Fruit fly (Drosophila melanogaster) whole organism, embryonic: ENCODE measurements around the gene CG3277.

ENCODE experiments used
- Bgb ChIP-seq: fragments of 200-800 bp; sonication (Bioruptor generic); IDR thresholded peaks from 2 replicates; pipeline ENCODE4 v1.3.6; 2022; ENCODE audit warnings: missing biosample characterization, missing genetic modification characterization; ENCODE audit not compliant: partially characterized antibody
- Blimp-1 ChIP-seq: fragments of 200-800 bp; sonication (Bioruptor generic); optimal IDR thresholded peaks from 3 replicates; lab custom pipeline; 2018; ENCODE audit warnings: missing biosample characterization, missing genetic modification characterization, mild to moderate bottlenecking, moderate library complexity, missing genetic modification reagents
- CG10321 ChIP-seq: fragments of 200-800 bp; sonication (Bioruptor generic); IDR thresholded peaks from 2 replicates; pipeline ENCODE4 v1.3.6; 2022; ENCODE audit warnings: missing biosample characterization, missing genetic modification characterization
- CG10565 ChIP-seq: fragments of 200-800 bp; sonication (Bioruptor generic); optimal IDR thresholded peaks from 3 replicates; lab custom pipeline; 2016; ENCODE audit warnings: missing biosample characterization, mild to moderate bottlenecking, missing genetic modification characterization
- CG11247 ChIP-seq: fragments of 200-800 bp; sonication (Bioruptor generic); IDR thresholded peaks from 2 replicates; pipeline ENCODE4 v1.3.6; 2022; ENCODE audit warnings: missing biosample characterization, missing genetic modification characterization
- CG11695 ChIP-seq: fragments of 200-800 bp; sonication (Bioruptor generic); IDR thresholded peaks from 3 replicates; pipeline ENCODE4 v1.3.6; 2022; ENCODE audit warnings: missing biosample characterization, missing genetic modification characterization
- CG1529 ChIP-seq: fragments of 200-800 bp; sonication (Bioruptor generic); optimal IDR thresholded peaks from 3 replicates; lab custom pipeline; 2018; ENCODE audit warnings: missing biosample characterization, missing genetic modification characterization
- CG18262 ChIP-seq: fragments of 200-800 bp; optimal IDR thresholded peaks from 3 replicates; lab custom pipeline; 2019; ENCODE audit warnings: missing biosample characterization, mild to moderate bottlenecking, missing genetic modification characterization, moderate library complexity
- CG5953 ChIP-seq: fragments of 200-800 bp; sonication (Bioruptor generic); IDR thresholded peaks from 2 replicates; pipeline ENCODE4 v1.3.6; 2022; ENCODE audit warnings: missing biosample characterization, missing genetic modification characterization
- CG6654 ChIP-seq: fragments of 200-800 bp; sonication (Bioruptor generic); optimal IDR thresholded peaks from 2 replicates; lab custom pipeline; 2017; ENCODE audit warnings: missing biosample characterization, mild to moderate bottlenecking, missing genetic modification characterization
- CG6791 ChIP-seq: fragments of 200-800 bp; sonication (Bioruptor generic); IDR thresholded peaks from 3 replicates; pipeline ENCODE4 v1.3.6; 2022; ENCODE audit warnings: missing biosample characterization, missing genetic modification characterization; ENCODE audit not compliant: partially characterized antibody
- CG9609 ChIP-seq: fragments of 200-800 bp; sonication (Bioruptor generic); optimal IDR thresholded peaks from 3 replicates; lab custom pipeline; 2016; ENCODE audit warnings: missing biosample characterization, missing genetic modification characterization
- Dad ChIP-seq: fragments of 200-800 bp; sonication (Bioruptor generic); optimal IDR thresholded peaks from 3 replicates; lab custom pipeline; 2016; ENCODE audit warnings: missing biosample characterization, missing genetic modification characterization
- Dip3 ChIP-seq: fragments of 200-800 bp; sonication (Bioruptor generic); optimal IDR thresholded peaks from 3 replicates; lab custom pipeline; 2016; ENCODE audit warnings: missing biosample characterization, missing genetic modification characterization
- Dll ChIP-seq: fragments of 200-800 bp; sonication (Bioruptor generic); IDR thresholded peaks from 4 replicates; pipeline ENCODE4 v1.3.6; 2022; ENCODE audit warnings: missing biosample characterization, missing genetic modification characterization; ENCODE audit not compliant: partially characterized antibody
- Doc2 ChIP-seq: fragments of 200-800 bp; sonication (Bioruptor generic); IDR thresholded peaks from 2 replicates; pipeline ENCODE4 v1.3.6; 2022; ENCODE audit warnings: missing biosample characterization, missing genetic modification characterization
- Ets97D ChIP-seq: fragments of 200-800 bp; sonication (Bioruptor generic); optimal IDR thresholded peaks from 3 replicates; lab custom pipeline; 2016; ENCODE audit warnings: missing biosample characterization, missing genetic modification characterization
- Fer1 ChIP-seq: fragments of 200-800 bp; sonication (Bioruptor generic); optimal IDR thresholded peaks from 2 replicates; lab custom pipeline; 2017; ENCODE audit warnings: missing biosample characterization, mild to moderate bottlenecking, missing genetic modification characterization
- HLH4C ChIP-seq: fragments of 200-800 bp; sonication (Bioruptor generic); IDR thresholded peaks from 3 replicates; pipeline ENCODE4 v1.3.6; 2022; ENCODE audit warnings: missing biosample characterization, missing genetic modification characterization; ENCODE audit not compliant: partially characterized antibody
- HLH54F ChIP-seq: fragments of 200-800 bp; sonication (Bioruptor generic); optimal IDR thresholded peaks from 3 replicates; lab custom pipeline; 2016; ENCODE audit warnings: missing biosample characterization, missing genetic modification characterization
- Hand ChIP-seq: fragments of 200-800 bp; sonication (Bioruptor generic); optimal IDR thresholded peaks from 2 replicates; lab custom pipeline; 2017; ENCODE audit warnings: mild to moderate bottlenecking, missing biosample characterization, missing genetic modification reagents, missing genetic modification characterization
- Lhr ChIP-seq: fragments of 200-800 bp; sonication (Bioruptor generic); optimal IDR thresholded peaks from 3 replicates; lab custom pipeline; 2017; ENCODE audit warnings: mild to moderate bottlenecking, missing biosample characterization, missing genetic modification reagents, missing genetic modification characterization
- MTF-1 ChIP-seq: fragments of 200-800 bp; sonication (Bioruptor generic); optimal IDR thresholded peaks from 2 replicates; lab custom pipeline; 2018; ENCODE audit warnings: missing biosample characterization, mild to moderate bottlenecking, missing genetic modification characterization, borderline replicate concordance
- Optix ChIP-seq: fragments of 200-800 bp; sonication (Bioruptor generic); IDR thresholded peaks from 3 replicates; pipeline ENCODE4 v1.3.6; 2022; ENCODE audit warnings: missing biosample characterization, missing genetic modification characterization
- Stat92E ChIP-seq, 3 experiments: fragments of >200 bp in 2 of 3; fragments of 200-800 bp in 1 of 3; sonication (Bioruptor generic) in 1 of 3; optimal IDR thresholded peaks; 2 replicates each; lab custom pipeline; 2017 to 2019; ENCODE audit warnings: missing biosample characterization in 3 of 3, missing genetic modification characterization in 3 of 3, mild to moderate bottlenecking in 1 of 3, moderate library complexity in 1 of 3
- ac ChIP-seq: fragments of 200-800 bp; sonication (Bioruptor generic); optimal IDR thresholded peaks from 3 replicates; lab custom pipeline; 2017; ENCODE audit warnings: missing biosample characterization, mild to moderate bottlenecking, missing genetic modification characterization
- ase ChIP-seq: fragments of 200-800 bp; sonication (Bioruptor generic); IDR thresholded peaks from 3 replicates; pipeline ENCODE4 v1.3.6; 2022; ENCODE audit warnings: missing biosample characterization, missing genetic modification characterization
- ash1 ChIP-seq: fragments of 200-800 bp; sonication (Bioruptor generic); optimal IDR thresholded peaks from 2 replicates; lab custom pipeline; 2018; ENCODE audit warnings: missing biosample characterization, mild to moderate bottlenecking, missing genetic modification characterization
- bigmax ChIP-seq: fragments of 200-800 bp; sonication (Bioruptor generic); optimal IDR thresholded peaks from 2 replicates; lab custom pipeline; 2018; ENCODE audit warnings: missing biosample characterization, mild to moderate bottlenecking, missing genetic modification characterization
- cas ChIP-seq: fragments of 200-800 bp; sonication (Bioruptor generic); IDR thresholded peaks from 2 replicates; pipeline ENCODE4 v1.3.6; 2022; ENCODE audit warnings: missing biosample characterization, missing genetic modification characterization
- da ChIP-seq: fragments of 200-800 bp; sonication (Bioruptor generic); optimal IDR thresholded peaks from 2 replicates; lab custom pipeline; 2016; ENCODE audit warnings: missing biosample characterization, missing genetic modification characterization
- disco-r ChIP-seq: fragments of 200-800 bp; sonication (Bioruptor generic); optimal IDR thresholded peaks from 2 replicates; lab custom pipeline; 2016; ENCODE audit warnings: missing biosample characterization, missing genetic modification characterization
- ems ChIP-seq: fragments of 200-800 bp; sonication (Bioruptor generic); optimal IDR thresholded peaks from 3 replicates; lab custom pipeline; 2016; ENCODE audit warnings: missing biosample characterization, missing genetic modification characterization
- exex ChIP-seq: fragments of 200-800 bp; sonication (Bioruptor generic); optimal IDR thresholded peaks from 4 replicates; lab custom pipeline; 2018; ENCODE audit warnings: missing biosample characterization, mild to moderate bottlenecking, missing genetic modification characterization, moderate library complexity
- fd3F ChIP-seq: fragments of 200-800 bp; sonication (Bioruptor generic); optimal IDR thresholded peaks from 2 replicates; lab custom pipeline; 2018; ENCODE audit warnings: missing biosample characterization, mild to moderate bottlenecking, missing genetic modification characterization, moderate library complexity
- gro ChIP-seq: fragments of 200-800 bp; sonication (Bioruptor generic); optimal IDR thresholded peaks from 2 replicates; lab custom pipeline; 2016; ENCODE audit warnings: missing biosample characterization, missing genetic modification characterization
- gt ChIP-seq: fragments of 200-800 bp; sonication (Bioruptor generic); IDR thresholded peaks from 2 replicates; pipeline ENCODE4 v1.3.6; 2022; ENCODE audit warnings: missing biosample characterization, missing genetic modification characterization
- inv ChIP-seq: fragments of 200-800 bp; sonication (Bioruptor generic); IDR thresholded peaks from 2 replicates; pipeline ENCODE4 v1.3.6; 2022; ENCODE audit warnings: missing biosample characterization, missing genetic modification characterization; ENCODE audit not compliant: partially characterized antibody
- jumu ChIP-seq: fragments of 200-800 bp; sonication (Bioruptor generic); optimal IDR thresholded peaks from 3 replicates; lab custom pipeline; 2016; ENCODE audit warnings: missing biosample characterization, missing genetic modification characterization
- kay ChIP-seq: fragments of 200-800 bp; sonication (Bioruptor generic); optimal IDR thresholded peaks from 2 replicates; lab custom pipeline; 2016; ENCODE audit warnings: missing biosample characterization, missing genetic modification characterization
- lmd ChIP-seq: fragments of 200-800 bp; sonication (Bioruptor generic); IDR thresholded peaks from 2 replicates; pipeline ENCODE4 v1.3.6; 2022; ENCODE audit warnings: missing biosample characterization, missing genetic modification characterization
- mld ChIP-seq: fragments of 200-800 bp; sonication (Bioruptor generic); IDR thresholded peaks from 3 replicates; pipeline ENCODE4 v1.3.6; 2022; ENCODE audit warnings: missing biosample characterization, missing genetic modification characterization; ENCODE audit not compliant: partially characterized antibody
- pho ChIP-seq: fragments of 200-800 bp; sonication (Bioruptor generic); optimal IDR thresholded peaks from 2 replicates; lab custom pipeline; 2016; ENCODE audit warnings: missing biosample characterization, missing genetic modification characterization
- pita ChIP-seq: fragments of 200-800 bp; sonication (Bioruptor generic); optimal IDR thresholded peaks from 2 replicates; lab custom pipeline; 2017; ENCODE audit warnings: missing biosample characterization, mild to moderate bottlenecking, missing genetic modification characterization
- sc ChIP-seq, 3 experiments: fragments of >200 bp in 2 of 3; fragments of 200-800 bp in 1 of 3; sonication (Bioruptor generic) in 1 of 3; optimal IDR thresholded peaks; 2 replicates in 2 of 3; 3 replicates in 1 of 3; lab custom pipeline; 2017; ENCODE audit warnings: mild to moderate bottlenecking in 1 of 3, missing biosample characterization in 1 of 3, missing genetic modification characterization in 1 of 3, missing genetic modification reagents in 1 of 3
- sim ChIP-seq: fragments of 200-800 bp; sonication (Bioruptor generic); IDR thresholded peaks from 2 replicates; pipeline ENCODE4 v1.3.6; 2022; ENCODE audit warnings: missing biosample characterization, missing genetic modification characterization
- unpg ChIP-seq: fragments of 200-800 bp; sonication (Bioruptor generic); optimal IDR thresholded peaks from 3 replicates; lab custom pipeline; 2018; ENCODE audit warnings: missing biosample characterization, mild to moderate bottlenecking, missing genetic modification characterization, moderate library complexity
- zfh2 ChIP-seq: fragments of 200-800 bp; sonication (Bioruptor generic); optimal IDR thresholded peaks from 2 replicates; lab custom pipeline; 2016; ENCODE audit warnings: missing biosample characterization, missing genetic modification characterization

CG3277 gene

dm6 chr2L:3301755-3302499 is 2.0 kb upstream of the CG3277 start (continued):
- peak; percentile 99 for TF ChIP-seq MTF-1 (GFP tag; lab: Kevin White, UChicago)
- TF ChIP-seq kay: peak; percentile 99
- TF ChIP-seq Ets97D: peak; percentile 97
- TF ChIP-seq sc (optimal IDR thresholded peaks at IDR 0.05; lab: Kevin White, UChicago): no peak
- peak; percentile 99 for TF ChIP-seq sc (GFP tag; optimal IDR thresholded peaks at IDR 0.05; lab: Kevin White, UChicago)
- TF ChIP-seq exex (tag; lab: Kevin White, UChicago): peak; percentile 98
- peak; percentile 99 for TF ChIP-seq ac
- peak; percentile 97 for TF ChIP-seq Doc2 (GFP tag; lab: Robert Waterston, UW)
- peak; percentile 99 for TF ChIP-seq CG11247
- TF ChIP-seq Bgb (GFP tag; lab: Robert Waterston, UW): no peak
- TF ChIP-seq ems (GFP tag; lab: Kevin White, UChicago): peak; percentile 100
- TF ChIP-seq lmd (GFP tag; lab: Robert Waterston, UW): peak; percentile 100
- peak in 1 of 3 experiments; percentile 99 for TF ChIP-seq Stat92E (GFP tag; optimal IDR thresholded peaks at IDR 0.05; lab: Kevin White, UChicago)
- TF ChIP-seq Lhr (GFP tag; lab: Kevin White, UChicago): peak; percentile 99
- TF ChIP-seq Dll: 0 out of 4 replicates have a peak, but pooled peaks have one; percentile 16
- TF ChIP-seq Fer1 (GFP tag; lab: Kevin White, UChicago): peak; percentile 100
- TF ChIP-seq unpg: peak; percentile 100
- peak; percentile 88 for TF ChIP-seq CG10321 (GFP tag; lab: Robert Waterston, UW)
- TF ChIP-seq Optix (GFP tag; lab: Robert Waterston, UW): peak; percentile 99
- TF ChIP-seq CG18262 (tag; lab: Kevin White, UChicago): peak; percentile 99
- TF ChIP-seq Dip3: peak; percentile 100
- peak; percentile 98 for TF ChIP-seq gt (GFP tag; lab: Robert Waterston, UW)
- TF ChIP-seq Dad (GFP tag; lab: Kevin White, UChicago): peak; percentile 100
- TF ChIP-seq HLH4C (GFP tag; lab: Robert Waterston, UW): 0 out of 3 replicates have a peak, but pooled peaks have one; percentile 33
- peak; percentile 85 for TF ChIP-seq bigmax
- peak; percentile 100 for TF ChIP-seq CG9609 (GFP tag; lab: Kevin White, UChicago)
- TF ChIP-seq zfh2 (GFP tag; lab: Kevin White, UChicago): peak; percentile 100
- no peak for TF ChIP-seq pita (GFP tag; lab: Kevin White, UChicago)
- TF ChIP-seq da (GFP tag; lab: Kevin White, UChicago): peak; percentile 99
- TF ChIP-seq Blimp-1 (GFP tag; lab: Kevin White, UChicago): peak; percentile 99
- TF ChIP-seq jumu (GFP tag; lab: Kevin White, UChicago): peak; percentile 100
- peak; percentile 100 for TF ChIP-seq HLH54F (GFP tag; lab: Kevin White, UChicago)
- peak; percentile 100 for TF ChIP-seq Hand (GFP tag; lab: Kevin White, UChicago)
- TF ChIP-seq CG6654 (GFP tag; lab: Kevin White, UChicago): peak; percentile 96
- TF ChIP-seq mld (GFP tag; lab: Robert Waterston, UW): no peak
- 0 out of 3 replicates have a peak, but pooled peaks have one; percentile 22 for TF ChIP-seq CG6791 (GFP tag; lab: Robert Waterston, UW)
- TF ChIP-seq pho: peak; percentile 100
- peak; percentile 100 for TF ChIP-seq gro (GFP tag; lab: Kevin White, UChicago)
- peak; percentile 100 for TF ChIP-seq CG1529 (GFP tag; lab: Kevin White, UChicago)
- TF ChIP-seq sim (GFP tag; lab: Robert Waterston, UW): peak; percentile 96
- peak; percentile 95 for TF ChIP-seq CG5953
- peak; percentile 98 for TF ChIP-seq CG10565
- TF ChIP-seq ash1 (GFP tag; lab: Kevin White, UChicago): peak; percentile 99
- peak; percentile 98 for TF ChIP-seq ase (GFP tag; lab: Robert Waterston, UW)
- peak; percentile 98 for TF ChIP-seq CG11695 (GFP tag; lab: Robert Waterston, UW)
- no peak for TF ChIP-seq inv
- TF ChIP-seq fd3F (GFP tag; lab: Kevin White, UChicago): peak; percentile 99
- TF ChIP-seq cas (GFP tag; lab: Robert Waterston, UW): peak; percentile 99
- TF ChIP-seq disco-r (GFP tag; lab: Kevin White, UChicago): peak; percentile 99
